Worm (Caenorhabditis elegans): ENCODE results near the gene col-93.
A peak's percentile ranks its signal among the peaks of the same experiment; 100 is the strongest.

DNA sequence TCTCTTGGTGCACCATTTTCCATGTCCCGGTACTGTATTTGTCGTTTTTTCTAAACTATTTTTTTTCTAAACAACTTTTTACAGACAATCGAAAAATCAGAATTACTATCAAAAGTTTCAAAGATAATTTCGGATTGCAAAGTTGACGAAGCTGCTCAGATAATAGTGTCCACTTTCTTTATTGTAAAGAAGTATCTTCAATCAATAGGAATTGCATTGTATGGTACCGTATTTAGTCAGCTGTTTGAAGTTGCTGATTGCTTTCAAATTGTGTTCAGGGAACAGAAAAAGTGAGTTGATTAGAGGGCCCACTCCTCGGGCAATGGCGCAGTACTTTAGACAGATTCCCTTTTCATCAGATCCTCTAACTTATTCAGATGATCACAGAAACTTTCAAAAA is 3.9 kb downstream of the col-93 start:
- no peak for TF ChIP-seq snpc-4 (tag; optimal IDR thresholded peaks at IDR 0.05)
- no peak for TF ChIP-seq zfp-2 (tag; optimal IDR thresholded peaks at IDR 0.05)
- TF ChIP-seq egl-27 (tag; optimal IDR thresholded peaks at IDR 0.05) = no peak
- TF ChIP-seq tra-1 (GFP tag; IDR thresholded peaks at IDR 0.05) = no peak
- TF ChIP-seq unc-39 (tag; optimal IDR thresholded peaks at IDR 0.05) = no peak
- TF ChIP-seq snpc-1.2 (GFP tag; IDR thresholded peaks at IDR 0.05) = no peak
- peak in 1 of 2 experiments; percentile 96 for TF ChIP-seq unc-62 (GFP tag; optimal IDR thresholded peaks at IDR 0.05 in 1 of 2)
- no peak for TF ChIP-seq unc-62 (tag; optimal IDR thresholded peaks at IDR 0.05)
- no peak for TF ChIP-seq lin-39 (tag; optimal IDR thresholded peaks at IDR 0.05)
- TF ChIP-seq attf-4 (tag; optimal IDR thresholded peaks at IDR 0.05) = no peak
- no peak for TF ChIP-seq Y75B8A.6 (GFP tag; IDR thresholded peaks at IDR 0.05)
- no peak for TF ChIP-seq ama-1 (optimal IDR thresholded peaks at IDR 0.05)
- TF ChIP-seq ceh-82 (tag; optimal IDR thresholded peaks at IDR 0.05) = no peak
